Fruit fly (Drosophila melanogaster) whole organism, embryonic: ENCODE results near the gene Spase25.

Experiments used
- CG1024 ChIP-seq: fragments of 200-800 bp; sonication (Bioruptor generic); IDR thresholded peaks from 2 replicates; pipeline ENCODE4 v1.3.6; 2022; ENCODE audit warnings: missing biosample characterization, missing genetic modification characterization
- CG10543 ChIP-seq: fragments of 200-800 bp; sonication (Bioruptor generic); optimal IDR thresholded peaks from 3 replicates; lab custom pipeline; 2017; ENCODE audit warnings: missing biosample characterization, mild to moderate bottlenecking, missing genetic modification characterization, moderate library complexity
- CG11504 ChIP-seq: fragments of 200-800 bp; sonication (Bioruptor generic); optimal IDR thresholded peaks from 3 replicates; lab custom pipeline; 2019; ENCODE audit warnings: missing biosample characterization, mild to moderate bottlenecking, missing genetic modification characterization, moderate library complexity
- CG12071 ChIP-seq: fragments of 200-800 bp; sonication (Bioruptor generic); optimal IDR thresholded peaks from 3 replicates; lab custom pipeline; 2018; ENCODE audit warnings: missing biosample characterization, mild to moderate bottlenecking, missing genetic modification characterization
- CG2889 ChIP-seq: fragments of 200-800 bp; sonication (Bioruptor generic); IDR thresholded peaks from 3 replicates; pipeline ENCODE4 v1.3.6; 2022; ENCODE audit warnings: missing biosample characterization, missing genetic modification characterization
- CG3065 ChIP-seq: fragments of 200-800 bp; sonication (Bioruptor generic); optimal IDR thresholded peaks from 2 replicates; lab custom pipeline; 2016; ENCODE audit warnings: missing biosample characterization, missing genetic modification characterization
- CG31224 ChIP-seq: fragments of 200-800 bp; sonication (Bioruptor generic); IDR thresholded peaks from 2 replicates; pipeline ENCODE4 v1.3.6; 2022; ENCODE audit warnings: missing biosample characterization, missing genetic modification characterization
- CG31388 ChIP-seq: fragments of 200-800 bp; sonication (Bioruptor generic); optimal IDR thresholded peaks from 2 replicates; lab custom pipeline; 2016; ENCODE audit warnings: missing biosample characterization, missing genetic modification characterization
- CG34376 ChIP-seq: fragments of 200-800 bp; sonication (Bioruptor generic); optimal IDR thresholded peaks from 2 replicates; lab custom pipeline; 2018; ENCODE audit warnings: missing biosample characterization, mild to moderate bottlenecking, missing genetic modification characterization
- CG3838 ChIP-seq: fragments of 200-800 bp; sonication (Bioruptor generic); optimal IDR thresholded peaks from 3 replicates; lab custom pipeline; 2016; ENCODE audit warnings: missing biosample characterization, missing genetic modification characterization
- CG6272 ChIP-seq: fragments of 200-800 bp; sonication (Bioruptor generic); IDR thresholded peaks from 2 replicates; pipeline ENCODE4 v1.3.6; 2022; ENCODE audit warnings: missing biosample characterization, missing genetic modification characterization
- CG6654 ChIP-seq: fragments of 200-800 bp; sonication (Bioruptor generic); optimal IDR thresholded peaks from 2 replicates; lab custom pipeline; 2017; ENCODE audit warnings: missing biosample characterization, mild to moderate bottlenecking, missing genetic modification characterization
- CG6791 ChIP-seq: fragments of 200-800 bp; sonication (Bioruptor generic); IDR thresholded peaks from 3 replicates; pipeline ENCODE4 v1.3.6; 2022; ENCODE audit warnings: missing biosample characterization, missing genetic modification characterization; ENCODE audit not compliant: partially characterized antibody
- CG7928 ChIP-seq: fragments of 200-800 bp; sonication (Bioruptor generic); optimal IDR thresholded peaks from 2 replicates; lab custom pipeline; 2017; ENCODE audit warnings: missing biosample characterization, mild to moderate bottlenecking, missing genetic modification characterization
- D19A ChIP-seq: fragments of 200-800 bp; optimal IDR thresholded peaks from 3 replicates; lab custom pipeline; 2019; ENCODE audit warnings: missing biosample characterization, mild to moderate bottlenecking, missing genetic modification characterization, moderate library complexity
- Dref ChIP-seq: fragments of 200-800 bp; sonication (Bioruptor generic); IDR thresholded peaks from 2 replicates; pipeline ENCODE4 v1.3.6; 2022; ENCODE audit warnings: missing biosample characterization, missing genetic modification characterization
- E2f1 ChIP-seq: fragments of 200-800 bp; sonication (Bioruptor generic); IDR thresholded peaks from 2 replicates; pipeline ENCODE4 v1.3.6; 2022; ENCODE audit warnings: missing biosample characterization, missing genetic modification characterization
- Fer1 ChIP-seq: fragments of 200-800 bp; sonication (Bioruptor generic); optimal IDR thresholded peaks from 2 replicates; lab custom pipeline; 2017; ENCODE audit warnings: missing biosample characterization, mild to moderate bottlenecking, missing genetic modification characterization
- Fer3 ChIP-seq: fragments of 200-800 bp; sonication (Bioruptor generic); optimal IDR thresholded peaks from 2 replicates; lab custom pipeline; 2018; ENCODE audit warnings: missing biosample characterization, mild to moderate bottlenecking, missing genetic modification characterization, moderate library complexity
- GATAe ChIP-seq: fragments of 200-800 bp; sonication (Bioruptor generic); conservative IDR thresholded peaks from 2 replicates; pipeline ENCODE4 v1.3.6; 2022; ENCODE audit warnings: missing biosample characterization, missing genetic modification characterization
- HLH54F ChIP-seq: fragments of 200-800 bp; sonication (Bioruptor generic); optimal IDR thresholded peaks from 3 replicates; lab custom pipeline; 2016; ENCODE audit warnings: missing biosample characterization, missing genetic modification characterization
- Hand ChIP-seq: fragments of 200-800 bp; sonication (Bioruptor generic); optimal IDR thresholded peaks from 2 replicates; lab custom pipeline; 2017; ENCODE audit warnings: mild to moderate bottlenecking, missing biosample characterization, missing genetic modification reagents, missing genetic modification characterization
- Hr39 ChIP-seq: fragments of >200 bp; optimal IDR thresholded peaks from 2 replicates; lab custom pipeline; 2017
- Kr ChIP-seq: fragments of 200-800 bp; sonication (Bioruptor generic); optimal IDR thresholded peaks from 2 replicates; lab custom pipeline; 2017; ENCODE audit warnings: missing biosample characterization, mild to moderate bottlenecking, missing genetic modification characterization
- Nf-YB ChIP-seq: fragments of 200-800 bp; sonication (Bioruptor generic); optimal IDR thresholded peaks from 3 replicates; lab custom pipeline; 2019; ENCODE audit warnings: missing biosample characterization, mild to moderate bottlenecking, missing genetic modification characterization, moderate library complexity
- Nf-YC ChIP-seq: fragments of 200-800 bp; optimal IDR thresholded peaks from 3 replicates; lab custom pipeline; 2019; ENCODE audit warnings: missing biosample characterization, mild to moderate bottlenecking, missing genetic modification characterization, moderate library complexity
- Tbp ChIP-seq: fragments of >200 bp; optimal IDR thresholded peaks from 2 replicates; lab custom pipeline; 2018; ENCODE audit warnings: missing biosample characterization, missing genetic modification characterization
- Trl ChIP-seq, 3 experiments: fragments of >200 bp in 2 of 3; fragments of 200-800 bp in 1 of 3; sonication (Bioruptor generic) in 1 of 3; optimal IDR thresholded peaks; 2 replicates in 1 of 3; 3 replicates in 2 of 3; lab custom pipeline; 2016 to 2017; ENCODE audit warnings: missing biosample characterization in 1 of 3, missing genetic modification characterization in 1 of 3
- bigmax ChIP-seq: fragments of 200-800 bp; sonication (Bioruptor generic); optimal IDR thresholded peaks from 2 replicates; lab custom pipeline; 2018; ENCODE audit warnings: missing biosample characterization, mild to moderate bottlenecking, missing genetic modification characterization
- chm ChIP-seq: fragments of 200-800 bp; sonication (Bioruptor generic); IDR thresholded peaks from 2 replicates; pipeline ENCODE4 v1.3.6; 2022; ENCODE audit warnings: missing biosample characterization, missing genetic modification characterization
- ci ChIP-seq: fragments of 200-800 bp; sonication (Bioruptor generic); IDR thresholded peaks from 3 replicates; pipeline ENCODE4 v1.3.6; 2022; ENCODE audit warnings: missing biosample characterization, missing genetic modification characterization
- dmrt11E ChIP-seq: fragments of 200-800 bp; sonication (Bioruptor generic); optimal IDR thresholded peaks from 3 replicates; lab custom pipeline; 2018; ENCODE audit warnings: missing biosample characterization, mild to moderate bottlenecking, missing genetic modification characterization, moderate library complexity
- dysf ChIP-seq: fragments of 200-800 bp; sonication (Bioruptor generic); IDR thresholded peaks from 3 replicates; pipeline ENCODE4 v1.3.6; 2022; ENCODE audit warnings: missing biosample characterization, missing genetic modification characterization
- emc ChIP-seq: fragments of 200-800 bp; sonication (Bioruptor generic); optimal IDR thresholded peaks from 2 replicates; lab custom pipeline; 2016; ENCODE audit warnings: missing biosample characterization, missing genetic modification characterization
- exex ChIP-seq: fragments of 200-800 bp; sonication (Bioruptor generic); optimal IDR thresholded peaks from 4 replicates; lab custom pipeline; 2018; ENCODE audit warnings: missing biosample characterization, mild to moderate bottlenecking, missing genetic modification characterization, moderate library complexity
- eyg ChIP-seq: fragments of 200-800 bp; sonication (Bioruptor generic); optimal IDR thresholded peaks from 3 replicates; lab custom pipeline; 2016; ENCODE audit warnings: missing biosample characterization, missing genetic modification characterization
- fd64A ChIP-seq: fragments of 200-800 bp; sonication (Bioruptor generic); optimal IDR thresholded peaks from 3 replicates; lab custom pipeline; 2018; ENCODE audit warnings: missing biosample characterization, mild to moderate bottlenecking, missing genetic modification characterization
- hkb ChIP-seq, 2 experiments: fragments of 200-800 bp in 1 of 2; fragments of >200 bp in 1 of 2; sonication (Bioruptor generic) in 1 of 2; IDR thresholded peaks in 1 of 2; optimal IDR thresholded peaks in 1 of 2; 2 replicates each; pipeline versions ENCODE4 v1.3.6 to Lab custom; 2017 to 2022; ENCODE audit warnings: missing biosample characterization in 1 of 2, missing genetic modification characterization in 1 of 2
- ken ChIP-seq: fragments of 200-800 bp; sonication (Bioruptor generic); IDR thresholded peaks from 3 replicates; pipeline ENCODE4 v1.3.6; 2022; ENCODE audit warnings: missing biosample characterization, missing genetic modification characterization
- klu ChIP-seq: fragments of 200-800 bp; sonication (Bioruptor generic); IDR thresholded peaks from 2 replicates; pipeline ENCODE4 v1.3.6; 2022; ENCODE audit warnings: missing biosample characterization, missing genetic modification characterization
- lbe ChIP-seq: fragments of 200-800 bp; sonication (Bioruptor generic); optimal IDR thresholded peaks from 2 replicates; lab custom pipeline; 2016; ENCODE audit warnings: missing biosample characterization, mild to moderate bottlenecking, missing genetic modification characterization
- lov ChIP-seq, 2 experiments: fragments of 200-800 bp in 1 of 2; fragments of >200 bp in 1 of 2; sonication (Bioruptor generic) in 1 of 2; IDR thresholded peaks in 1 of 2; optimal IDR thresholded peaks in 1 of 2; 2 replicates in 1 of 2; 3 replicates in 1 of 2; pipeline versions ENCODE4 v1.3.6 to Lab custom; 2017 to 2022; ENCODE audit warnings: missing biosample characterization in 1 of 2, missing genetic modification characterization in 1 of 2
- mld ChIP-seq: fragments of 200-800 bp; sonication (Bioruptor generic); IDR thresholded peaks from 3 replicates; pipeline ENCODE4 v1.3.6; 2022; ENCODE audit warnings: missing biosample characterization, missing genetic modification characterization; ENCODE audit not compliant: partially characterized antibody
- oc ChIP-seq: fragments of 200-800 bp; sonication (Bioruptor generic); optimal IDR thresholded peaks from 2 replicates; lab custom pipeline; 2018; ENCODE audit warnings: missing biosample characterization, mild to moderate bottlenecking, missing genetic modification characterization, moderate library complexity
- pb ChIP-seq: fragments of 200-800 bp; sonication (Bioruptor generic); optimal IDR thresholded peaks from 3 replicates; lab custom pipeline; 2016; ENCODE audit warnings: missing biosample characterization, missing genetic modification characterization
- pfk ChIP-seq: fragments of 200-800 bp; sonication (Bioruptor generic); optimal IDR thresholded peaks from 2 replicates; lab custom pipeline; 2018; ENCODE audit warnings: missing biosample characterization, mild to moderate bottlenecking, missing genetic modification characterization, moderate library complexity
- sens ChIP-seq: fragments of 200-800 bp; sonication (Bioruptor generic); peaks from one replicate; lab custom pipeline; 2016; ENCODE audit warnings: missing biosample characterization, missing genetic modification characterization
- trem ChIP-seq: fragments of 200-800 bp; optimal IDR thresholded peaks from 3 replicates; lab custom pipeline; 2019; ENCODE audit warnings: missing biosample characterization, mild to moderate bottlenecking, missing genetic modification characterization, moderate library complexity
- unpg ChIP-seq: fragments of 200-800 bp; sonication (Bioruptor generic); optimal IDR thresholded peaks from 3 replicates; lab custom pipeline; 2018; ENCODE audit warnings: missing biosample characterization, mild to moderate bottlenecking, missing genetic modification characterization, moderate library complexity

Gene Spase25

DNA sequence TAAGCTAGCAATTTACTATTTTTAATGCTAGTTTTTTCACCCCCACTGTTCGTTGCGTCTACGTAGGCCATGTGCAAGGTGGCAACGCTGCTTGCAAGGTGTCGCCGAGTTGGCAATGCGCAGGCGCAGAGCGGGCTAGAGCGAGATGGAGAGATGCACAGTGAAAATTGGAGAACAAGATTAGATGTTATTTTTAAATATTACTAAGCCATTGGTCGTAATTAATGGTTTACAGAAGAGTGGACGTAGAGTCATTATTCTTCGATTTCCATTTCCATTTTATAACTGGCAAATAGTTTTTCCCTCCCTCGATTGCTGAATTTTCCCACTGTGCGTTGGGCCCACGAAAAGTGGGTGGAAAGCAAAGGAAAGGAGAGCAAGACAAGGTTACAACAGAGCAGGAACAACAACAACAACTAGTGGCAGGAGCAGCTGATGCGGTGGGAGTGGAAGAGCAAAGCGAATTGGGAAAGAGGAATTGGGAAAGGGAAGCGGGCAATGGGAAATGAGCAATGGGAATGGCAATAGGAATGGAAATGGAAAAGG is 32.1 kb upstream of the Spase25 start (continued):
- TF ChIP-seq E2f1 (peak; percentile 89), emc (GFP tag; lab: Kevin White, UChicago) (no peak), exex (peak; percentile 15), CG6272 (GFP tag; lab: Robert Waterston, UW) (peak; percentile 79), Fer1 (GFP tag; lab: Kevin White, UChicago) (peak; percentile 84), ci (GFP tag; lab: Robert Waterston, UW) (peak; percentile 96), CG1024 (GFP tag; lab: Robert Waterston, UW) (peak; percentile 76), trem (tag; lab: Kevin White, UChicago) (peak; percentile 65), HLH54F (peak; percentile 59), fd64A (GFP tag; lab: Kevin White, UChicago) (peak; percentile 50), Nf-YC (tag; lab: Kevin White, UChicago) (peak; percentile 17), CG3065 (peak; percentile 30), CG11504 (tag; lab: Kevin White, UChicago) (peak; percentile 80), Nf-YB (GFP tag; lab: Kevin White, UChicago) (peak; percentile 30), eyg (GFP tag; lab: Kevin White, UChicago) (peak; percentile 65), chm (GFP tag; lab: Robert Waterston, UW) (peak; percentile 79), CG10543 (no peak), lov (optimal IDR thresholded peaks at IDR 0.05; lab: Kevin White, UChicago) (no peak), lov (GFP tag; IDR thresholded peaks at IDR 0.05; lab: Robert Waterston, UW) (peak; percentile 68; the same call in 2 of the 3 replicates), klu (peak; percentile 39; the same call in 1 of the 2 replicates), CG34376 (GFP tag; lab: Kevin White, UChicago) (peak; percentile 22), CG31388 (GFP tag; lab: Kevin White, UChicago) (no peak), pb (peak; percentile 75), ken (peak; percentile 89), Dref (GFP tag; lab: Robert Waterston, UW) (no peak), CG3838 (GFP tag; lab: Kevin White, UChicago) (no peak), D19A (peak; percentile 60), CG7928 (GFP tag; lab: Kevin White, UChicago) (no peak), Hr39 (lab: Kevin White, UChicago) (no peak), Trl (optimal IDR thresholded peaks at IDR 0.05; lab: Kevin White, UChicago) (no peak), Trl (GFP tag; optimal IDR thresholded peaks at IDR 0.05; lab: Kevin White, UChicago) (peak; percentile 88), Fer3 (tag; lab: Kevin White, UChicago) (peak; percentile 63), oc (tag; lab: Kevin White, UChicago) (peak; percentile 66), Kr (GFP tag; lab: Kevin White, UChicago) (no peak), lbe (no peak), pfk (no peak), CG12071 (peak; percentile 72), dysf (GFP tag; lab: Robert Waterston, UW) (peak; percentile 85), GATAe (GFP tag; lab: Robert Waterston, UW) (no peak), CG31224 (GFP tag; lab: Robert Waterston, UW) (peak; percentile 49; the same call in 1 of the 2 replicates), mld (GFP tag; lab: Robert Waterston, UW) (no peak), sens (GFP tag; lab: Kevin White, UChicago) (peak; percentile 97), Tbp (GFP tag; lab: Kevin White, UChicago) (no peak), hkb (optimal IDR thresholded peaks at IDR 0.05; lab: Kevin White, UChicago) (no peak), hkb (GFP tag; IDR thresholded peaks at IDR 0.05; lab: Robert Waterston, UW) (peak; percentile 89), Hand (GFP tag; lab: Kevin White, UChicago) (peak; percentile 56), unpg (GFP tag; lab: Kevin White, UChicago) (peak; percentile 71), dmrt11E (peak; percentile 44), CG6791 (GFP tag; lab: Robert Waterston, UW) (no peak), bigmax (no peak), CG2889 (GFP tag; lab: Robert Waterston, UW) (peak; percentile 73; the same call in 2 of the 3 replicates), CG6654 (GFP tag; lab: Kevin White, UChicago) (peak; percentile 2)
